Fruit fly (Drosophila melanogaster) whole organism, embryonic: Measurements from ENCODE around the gene Cpr67Fb.
A peak's percentile ranks its signal among the peaks of the same experiment; 100 is the strongest.

Source experiments
- CG10147 ChIP-seq: fragments of 200-800 bp; sonication (Bioruptor generic); optimal IDR thresholded peaks from 2 replicates; lab custom pipeline; 2019; ENCODE audit warnings: missing biosample characterization, mild to moderate bottlenecking, missing genetic modification characterization, moderate library complexity
- CG10209 ChIP-seq: fragments of 200-800 bp; sonication (Bioruptor generic); optimal IDR thresholded peaks from 3 replicates; lab custom pipeline; 2017; ENCODE audit warnings: missing biosample characterization, mild to moderate bottlenecking, missing genetic modification characterization, missing genetic modification reagents
- CG10431 ChIP-seq: fragments of 200-800 bp; sonication (Bioruptor generic); optimal IDR thresholded peaks from 3 replicates; lab custom pipeline; 2018; ENCODE audit warnings: missing biosample characterization, mild to moderate bottlenecking, missing genetic modification characterization
- CG10543 ChIP-seq: fragments of 200-800 bp; sonication (Bioruptor generic); optimal IDR thresholded peaks from 3 replicates; lab custom pipeline; 2017; ENCODE audit warnings: missing biosample characterization, mild to moderate bottlenecking, missing genetic modification characterization, moderate library complexity
- CG11560 ChIP-seq: fragments of 200-800 bp; sonication (Bioruptor generic); IDR thresholded peaks from 3 replicates; pipeline ENCODE4 v1.3.6; 2022; ENCODE audit warnings: missing biosample characterization, missing genetic modification characterization
- CG12104 ChIP-seq: fragments of 200-800 bp; sonication (Bioruptor generic); optimal IDR thresholded peaks from 3 replicates; lab custom pipeline; 2016; ENCODE audit warnings: missing biosample characterization, missing genetic modification characterization
- CG12299 ChIP-seq: fragments of 200-800 bp; sonication (Bioruptor generic); optimal IDR thresholded peaks from 2 replicates; lab custom pipeline; 2018; ENCODE audit warnings: missing biosample characterization, mild to moderate bottlenecking, missing genetic modification characterization
- CG1233 ChIP-seq: fragments of 200-800 bp; sonication (Bioruptor generic); optimal IDR thresholded peaks from 4 replicates; lab custom pipeline; 2018; ENCODE audit warnings: missing biosample characterization, mild to moderate bottlenecking, missing genetic modification characterization
- CG12391 ChIP-seq: fragments of 200-800 bp; sonication (Bioruptor generic); optimal IDR thresholded peaks from 3 replicates; lab custom pipeline; 2018; ENCODE audit warnings: missing biosample characterization, mild to moderate bottlenecking, missing genetic modification characterization, moderate library complexity
- CG12942 ChIP-seq: fragments of 200-800 bp; sonication (Bioruptor generic); optimal IDR thresholded peaks from 3 replicates; lab custom pipeline; 2016; ENCODE audit warnings: missing biosample characterization, missing genetic modification characterization
- CG13424 ChIP-seq: fragments of 200-800 bp; sonication (Bioruptor generic); optimal IDR thresholded peaks from 2 replicates; lab custom pipeline; 2019; ENCODE audit warnings: missing biosample characterization, mild to moderate bottlenecking, missing genetic modification characterization, moderate library complexity
- CG15073 ChIP-seq: fragments of 200-800 bp; sonication (Bioruptor generic); optimal IDR thresholded peaks from 2 replicates; lab custom pipeline; 2016; ENCODE audit warnings: missing biosample characterization, missing genetic modification characterization
- CG15269 ChIP-seq: fragments of 200-800 bp; sonication (Bioruptor generic); optimal IDR thresholded peaks from 2 replicates; lab custom pipeline; 2018; ENCODE audit warnings: missing biosample characterization, mild to moderate bottlenecking, missing genetic modification characterization, moderate library complexity
- CG15514 ChIP-seq: fragments of 200-800 bp; sonication (Bioruptor generic); optimal IDR thresholded peaks from 3 replicates; lab custom pipeline; 2017; ENCODE audit warnings: missing biosample characterization, missing genetic modification characterization, mild to moderate bottlenecking, moderate library complexity, missing genetic modification reagents
- CG17361 ChIP-seq: fragments of 200-800 bp; sonication (Bioruptor generic); IDR thresholded peaks from 3 replicates; pipeline ENCODE4 v1.3.6; 2022; ENCODE audit warnings: missing biosample characterization, missing genetic modification characterization
- CG17829 ChIP-seq: fragments of 200-800 bp; optimal IDR thresholded peaks from 2 replicates; lab custom pipeline; 2019; ENCODE audit warnings: missing biosample characterization, mild to moderate bottlenecking, missing genetic modification characterization, moderate library complexity
- CG2116 ChIP-seq: fragments of 200-800 bp; sonication (Bioruptor generic); optimal IDR thresholded peaks from 3 replicates; lab custom pipeline; 2018; ENCODE audit warnings: missing biosample characterization, mild to moderate bottlenecking, missing genetic modification characterization
- CG2120 ChIP-seq: fragments of 200-800 bp; sonication (Bioruptor generic); optimal IDR thresholded peaks from 3 replicates; lab custom pipeline; 2016; ENCODE audit warnings: missing biosample characterization, missing genetic modification characterization
- CG2678 ChIP-seq: fragments of 200-800 bp; sonication (Bioruptor generic); optimal IDR thresholded peaks from 3 replicates; lab custom pipeline; 2019; ENCODE audit warnings: missing biosample characterization, mild to moderate bottlenecking, missing genetic modification characterization, moderate library complexity
- CG2712 ChIP-seq: fragments of 200-800 bp; optimal IDR thresholded peaks from 3 replicates; lab custom pipeline; 2019; ENCODE audit warnings: missing biosample characterization, mild to moderate bottlenecking, missing genetic modification characterization, moderate library complexity
- CG30020 ChIP-seq: fragments of 200-800 bp; optimal IDR thresholded peaks from 2 replicates; lab custom pipeline; 2019; ENCODE audit warnings: missing biosample characterization, mild to moderate bottlenecking, missing genetic modification characterization, moderate library complexity
- CG6854 ChIP-seq: fragments of 200-800 bp; sonication (Bioruptor generic); optimal IDR thresholded peaks from 3 replicates; lab custom pipeline; 2017; ENCODE audit warnings: missing biosample characterization, mild to moderate bottlenecking, missing genetic modification characterization
- CG7271 ChIP-seq: fragments of 200-800 bp; sonication (Bioruptor generic); optimal IDR thresholded peaks from 2 replicates; lab custom pipeline; 2018; ENCODE audit warnings: missing biosample characterization, mild to moderate bottlenecking, missing genetic modification characterization, moderate library complexity
- CG7372 ChIP-seq: fragments of 200-800 bp; sonication (Bioruptor generic); IDR thresholded peaks from 2 replicates; pipeline ENCODE4 v1.3.6; 2022; ENCODE audit warnings: missing biosample characterization, missing genetic modification characterization
- CG8359 ChIP-seq: fragments of 200-800 bp; sonication (Bioruptor generic); optimal IDR thresholded peaks from 2 replicates; lab custom pipeline; 2017; ENCODE audit warnings: missing biosample characterization, mild to moderate bottlenecking, missing genetic modification characterization, borderline replicate concordance
- CG9727 ChIP-seq: fragments of 200-800 bp; sonication (Bioruptor generic); optimal IDR thresholded peaks from 3 replicates; lab custom pipeline; 2017; ENCODE audit warnings: missing biosample characterization, mild to moderate bottlenecking, missing genetic modification characterization
- Chrac-16 ChIP-seq: fragments of 200-800 bp; sonication (Bioruptor generic); optimal IDR thresholded peaks from 3 replicates; lab custom pipeline; 2016; ENCODE audit warnings: missing biosample characterization, missing genetic modification characterization
- E2f2 ChIP-seq: fragments of 200-800 bp; sonication (Bioruptor generic); IDR thresholded peaks from 2 replicates; pipeline ENCODE4 v1.3.6; 2022; ENCODE audit warnings: missing biosample characterization, missing genetic modification characterization
- Jarid2 ChIP-seq: fragments of 200-800 bp; sonication (Bioruptor generic); optimal IDR thresholded peaks from 3 replicates; lab custom pipeline; 2017; ENCODE audit warnings: mild to moderate bottlenecking, missing biosample characterization, missing genetic modification reagents, missing genetic modification characterization
- Med ChIP-seq: fragments of 200-800 bp; sonication (Bioruptor generic); peaks from one replicate; lab custom pipeline; 2016; ENCODE audit warnings: missing biosample characterization, missing genetic modification characterization, mild to moderate bottlenecking, inconsistent platforms, moderate library complexity
- Scr ChIP-seq: fragments of 200-800 bp; sonication (Bioruptor generic); IDR thresholded peaks from 2 replicates; pipeline ENCODE4 v1.3.6; 2022; ENCODE audit warnings: missing biosample characterization, missing genetic modification characterization; ENCODE audit not compliant: partially characterized antibody
- Side ChIP-seq: fragments of 200-800 bp; sonication (Bioruptor generic); optimal IDR thresholded peaks from 2 replicates; lab custom pipeline; 2016; ENCODE audit warnings: missing biosample characterization, missing genetic modification characterization
- Xbp1 ChIP-seq: fragments of 200-800 bp; sonication (Bioruptor generic); optimal IDR thresholded peaks from 3 replicates; lab custom pipeline; 2016; ENCODE audit warnings: missing biosample characterization, mild to moderate bottlenecking, missing genetic modification characterization
- bbx ChIP-seq: fragments of 200-800 bp; sonication (Bioruptor generic); IDR thresholded peaks from 2 replicates; pipeline ENCODE4 v1.3.6; 2022; ENCODE audit warnings: missing biosample characterization, missing genetic modification characterization; ENCODE audit not compliant: partially characterized antibody
- bsh ChIP-seq, 2 experiments: fragments of 200-800 bp; sonication (Bioruptor generic); optimal IDR thresholded peaks; 2 replicates each; lab custom pipeline; 2017 to 2018; ENCODE audit warnings: mild to moderate bottlenecking in 2 of 2, missing biosample characterization in 2 of 2, missing genetic modification characterization in 2 of 2, moderate library complexity in 1 of 2
- chif ChIP-seq, 2 experiments: fragments of 200-800 bp; sonication (Bioruptor generic); optimal IDR thresholded peaks; 3 replicates each; lab custom pipeline; 2016; ENCODE audit warnings: missing biosample characterization in 2 of 2, missing genetic modification characterization in 2 of 2
- chn ChIP-seq: fragments of 200-800 bp; sonication (Bioruptor generic); optimal IDR thresholded peaks from 2 replicates; lab custom pipeline; 2016; ENCODE audit warnings: missing biosample characterization, missing genetic modification characterization
- emc ChIP-seq: fragments of 200-800 bp; sonication (Bioruptor generic); optimal IDR thresholded peaks from 2 replicates; lab custom pipeline; 2016; ENCODE audit warnings: missing biosample characterization, missing genetic modification characterization
- ems ChIP-seq: fragments of 200-800 bp; sonication (Bioruptor generic); optimal IDR thresholded peaks from 3 replicates; lab custom pipeline; 2016; ENCODE audit warnings: missing biosample characterization, missing genetic modification characterization
- en ChIP-seq: fragments of 200-800 bp; sonication (Bioruptor generic); optimal IDR thresholded peaks from 2 replicates; lab custom pipeline; 2016; ENCODE audit warnings: missing biosample characterization, missing genetic modification characterization
- gem ChIP-seq: fragments of 200-800 bp; sonication (Bioruptor generic); optimal IDR thresholded peaks from 2 replicates; lab custom pipeline; 2019; ENCODE audit warnings: missing biosample characterization, mild to moderate bottlenecking, missing genetic modification characterization, moderate library complexity
- gt ChIP-seq: fragments of 200-800 bp; sonication (Bioruptor generic); IDR thresholded peaks from 2 replicates; pipeline ENCODE4 v1.3.6; 2022; ENCODE audit warnings: missing biosample characterization, missing genetic modification characterization
- luna ChIP-seq: fragments of 200-800 bp; sonication (Bioruptor generic); optimal IDR thresholded peaks from 2 replicates; lab custom pipeline; 2016; ENCODE audit warnings: missing biosample characterization, missing genetic modification characterization
- onecut ChIP-seq: fragments of 200-800 bp; sonication (Bioruptor generic); IDR thresholded peaks from 2 replicates; pipeline ENCODE4 v1.3.6; 2022; ENCODE audit warnings: missing biosample characterization, missing genetic modification characterization
- otp ChIP-seq: fragments of 200-800 bp; sonication (Bioruptor generic); IDR thresholded peaks from 3 replicates; pipeline ENCODE4, ENCODE4 v1.3.6; 2022; ENCODE audit warnings: missing biosample characterization, missing genetic modification characterization
- row ChIP-seq: fragments of 200-800 bp; sonication (Bioruptor generic); IDR thresholded peaks from 3 replicates; pipeline ENCODE4 v1.3.6; 2022; ENCODE audit warnings: missing biosample characterization, missing genetic modification characterization
- sd ChIP-seq: fragments of 200-800 bp; sonication (Bioruptor generic); optimal IDR thresholded peaks from 3 replicates; lab custom pipeline; 2018; ENCODE audit warnings: missing biosample characterization, mild to moderate bottlenecking, missing genetic modification characterization, moderate library complexity
- z ChIP-seq: fragments of 200-800 bp; sonication (Bioruptor generic); IDR thresholded peaks from 3 replicates; pipeline ENCODE4 v1.3.6; 2022; ENCODE audit warnings: missing biosample characterization, missing genetic modification characterization
- zen2 ChIP-seq: fragments of 200-800 bp; sonication (Bioruptor generic); IDR thresholded peaks from 3 replicates; pipeline ENCODE4 v1.3.6; 2022; ENCODE audit warnings: missing biosample characterization, missing genetic modification characterization; ENCODE audit not compliant: partially characterized antibody
- zfh1 ChIP-seq: fragments of 200-800 bp; sonication (Bioruptor generic); IDR thresholded peaks from 3 replicates; pipeline ENCODE4 v1.3.6; 2022; ENCODE audit warnings: missing biosample characterization, missing genetic modification characterization

The Cpr67Fb gene

DNA sequence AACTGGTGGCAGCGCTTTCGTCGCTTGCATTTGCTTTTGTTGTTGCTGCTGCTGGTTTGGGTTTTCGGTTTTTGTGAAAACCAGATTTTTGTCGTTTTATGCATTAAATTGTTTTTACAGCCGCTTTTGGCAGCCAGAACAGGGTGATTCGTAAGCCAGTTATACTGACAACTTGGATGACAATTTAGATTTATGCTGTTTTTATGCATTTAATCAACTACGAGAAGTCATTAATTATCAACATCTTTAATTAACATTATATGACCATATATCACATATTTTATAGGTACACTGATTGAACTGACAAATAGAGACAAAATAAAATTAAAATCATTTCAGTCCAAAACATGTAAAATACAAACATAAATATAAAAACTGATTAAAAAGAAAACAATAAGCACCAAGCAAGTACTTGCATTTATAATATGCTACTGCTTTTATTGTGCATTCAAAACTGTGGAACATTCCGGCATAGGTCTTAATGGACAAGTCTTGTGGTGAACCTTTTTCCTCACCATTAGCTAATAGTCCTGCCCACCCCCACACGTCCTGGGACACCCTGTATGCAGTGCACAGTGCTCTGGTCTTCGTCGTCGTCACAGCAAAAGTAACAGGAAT, 39.1 kb upstream of the Cpr67Fb start (continued):
- TF ChIP-seq luna (no peak), CG13424 (tag; lab: Kevin White, UChicago) (no peak), CG2116 (GFP tag; lab: Kevin White, UChicago) (no peak), CG2120 (GFP tag; lab: Kevin White, UChicago) (no peak), Xbp1 (GFP tag; lab: Kevin White, UChicago) (no peak), CG10147 (GFP tag; lab: Kevin White, UChicago) (no peak), Side (GFP tag; lab: Kevin White, UChicago) (no peak), sd (tag; lab: Kevin White, UChicago) (no peak), gt (GFP tag; lab: Robert Waterston, UW) (no peak), en (GFP tag; lab: Kevin White, UChicago) (no peak), CG1233 (GFP tag; lab: Kevin White, UChicago) (no peak), Med (GFP tag; lab: Kevin White, UChicago) (no peak), E2f2 (GFP tag; lab: Robert Waterston, UW) (no peak), CG6854 (no peak), CG12391 (tag; lab: Kevin White, UChicago) (no peak), CG30020 (tag; lab: Kevin White, UChicago) (no peak), CG11560 (tag; lab: Robert Waterston, UW) (no peak), z (GFP tag; lab: Robert Waterston, UW) (no peak), CG17361 (0 out of 3 replicates have a peak, but pooled peaks have one; percentile 17), Chrac-16 (GFP tag; lab: Kevin White, UChicago) (no peak), CG12942 (GFP tag; lab: Kevin White, UChicago) (no peak), row (no peak), zfh1 (GFP tag; lab: Robert Waterston, UW) (no peak), CG10543 (no peak), onecut (GFP tag; lab: Robert Waterston, UW) (no peak), CG12104 (GFP tag; lab: Kevin White, UChicago) (no peak), bsh (GFP tag; optimal IDR thresholded peaks at IDR 0.05; lab: Kevin White, UChicago) (peak in 1 of 2 experiments; percentile 70), zen2 (GFP tag; lab: Robert Waterston, UW) (no peak), CG10209 (GFP tag; lab: Kevin White, UChicago) (no peak), CG12299 (tag; lab: Kevin White, UChicago) (no peak), otp (no peak), bbx (GFP tag; lab: Robert Waterston, UW) (no peak), CG2712 (tag; lab: Kevin White, UChicago) (no peak), chn (GFP tag; lab: Kevin White, UChicago) (no peak), CG15514 (GFP tag; lab: Kevin White, UChicago) (no peak), CG8359 (GFP tag; lab: Kevin White, UChicago) (no peak), Scr (GFP tag; lab: Robert Waterston, UW) (no peak), CG2678 (no peak), CG9727 (peak; percentile 47), CG7372 (GFP tag; lab: Robert Waterston, UW) (no peak), ems (GFP tag; lab: Kevin White, UChicago) (no peak), CG17829 (tag; lab: Kevin White, UChicago) (no peak), gem (peak; percentile 17), CG15073 (GFP tag; lab: Kevin White, UChicago) (no peak), emc (GFP tag; lab: Kevin White, UChicago) (no peak), CG15269 (tag; lab: Kevin White, UChicago) (no peak), CG10431 (GFP tag; lab: Kevin White, UChicago) (no peak), CG7271 (tag; lab: Kevin White, UChicago) (no peak), Jarid2 (GFP tag; lab: Kevin White, UChicago) (no peak), chif (GFP tag; optimal IDR thresholded peaks at IDR 0.05; lab: Kevin White, UChicago) (no peak)
